Fruit fly (Drosophila melanogaster) whole organism, wandering third instar larva: ENCODE data around the gene PsGEF.

Experiments
- Dfd ChIP-seq: fragments of >200 bp; optimal IDR thresholded peaks from 2 replicates; lab custom pipeline; 2017; ENCODE audit warnings: missing biosample characterization, missing genetic modification characterization
- Hnf4 ChIP-seq: fragments of 200-800 bp; sonication (Bioruptor generic); optimal IDR thresholded peaks from 2 replicates; lab custom pipeline; 2016; ENCODE audit warnings: missing biosample characterization, mild to moderate bottlenecking, missing genetic modification characterization
- fru ChIP-seq: fragments of 200-800 bp; sonication (Bioruptor generic); optimal IDR thresholded peaks from 3 replicates; lab custom pipeline; 2016; ENCODE audit warnings: missing biosample characterization, mild to moderate bottlenecking, missing genetic modification characterization

DNA sequence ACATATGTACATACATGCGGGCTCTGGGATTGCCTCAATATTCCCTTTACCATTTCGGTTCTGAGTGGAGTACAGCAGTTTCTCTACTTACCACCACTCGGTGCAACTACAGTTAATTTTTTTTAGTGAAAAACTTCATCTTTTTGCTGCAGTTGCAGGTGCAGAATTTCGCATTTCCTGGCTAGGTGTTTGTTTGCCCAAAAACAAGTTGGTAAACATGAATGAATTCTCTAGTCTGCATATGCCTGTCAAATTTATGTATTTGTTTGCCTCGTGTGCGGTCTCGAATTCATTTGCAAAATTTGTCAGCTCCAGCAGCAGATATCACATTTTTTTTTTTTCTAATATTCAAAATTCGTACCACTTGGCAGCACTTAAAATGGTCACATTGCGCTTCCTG is 60.6 kb downstream of the PsGEF start, which contains the start of gene CG2854:
- TF ChIP-seq fru (GFP tag; lab: Kevin White, UChicago) (no peak), Dfd (GFP tag; lab: Kevin White, UChicago) (no peak), Hnf4 (no peak)
